Fruit fly (Drosophila melanogaster) whole organism: ENCODE data around the gene kek4.

Experiments used
- Dll ChIP-seq: fragments of >200 bp; optimal IDR thresholded peaks from 2 replicates; lab custom pipeline; 2017
- EcR ChIP-seq, 2 experiments: fragments of >200 bp; optimal IDR thresholded peaks; 2 replicates each; lab custom pipeline; 2017; ENCODE audit warnings: missing biosample characterization in 2 of 2, missing genetic modification characterization in 2 of 2, missing genetic modification reagents in 2 of 2
- pan ChIP-seq: fragments of >200 bp; optimal IDR thresholded peaks from 2 replicates; lab custom pipeline; 2017
- psq ChIP-seq: fragments of >200 bp; optimal IDR thresholded peaks from 2 replicates; lab custom pipeline; 2017
- usp ChIP-seq: fragments of >200 bp; optimal IDR thresholded peaks from 2 replicates; lab custom pipeline; 2017; ENCODE audit warnings: missing biosample characterization, missing genetic modification characterization, mixed read lengths

dm6 chr2L:13179095-13179494 is 36.1 kb downstream of the kek4 start, which contains the start of gene Alg7:
- TF ChIP-seq psq (lab: Kevin White, UChicago) (no peak), EcR (GFP tag; optimal IDR thresholded peaks at IDR 0.05; lab: Kevin White, UChicago) (no peak), usp (GFP tag; lab: Kevin White, UChicago) (no peak), Dll (no peak), pan (lab: Kevin White, UChicago) (no peak)
